Fruit fly (Drosophila melanogaster) whole organism, embryonic: ENCODE data around the gene Dh44.
"Not testable (repeated sequence)": the region's sequence is repeated elsewhere in the genome, so short reads cannot be mapped to it uniquely, and the experiment has no call there.

Experiments
- Aef1 ChIP-seq: fragments of 200-800 bp; sonication (Bioruptor generic); IDR thresholded peaks from 3 replicates; pipeline ENCODE4 v1.3.6; 2022; ENCODE audit warnings: missing biosample characterization, missing genetic modification characterization
- CG10979 ChIP-seq: fragments of 200-800 bp; sonication (Bioruptor generic); optimal IDR thresholded peaks from 2 replicates; lab custom pipeline; 2018; ENCODE audit warnings: missing biosample characterization, mild to moderate bottlenecking, missing genetic modification characterization, moderate library complexity
- CG12659 ChIP-seq: fragments of 200-800 bp; sonication (Bioruptor generic); optimal IDR thresholded peaks from 3 replicates; lab custom pipeline; 2017; ENCODE audit warnings: mild to moderate bottlenecking, missing biosample characterization, missing genetic modification reagents, missing genetic modification characterization
- CG14667 ChIP-seq: fragments of 200-800 bp; sonication (Bioruptor generic); IDR thresholded peaks from 2 replicates; pipeline ENCODE4 v1.3.6; 2022; ENCODE audit warnings: missing biosample characterization, missing genetic modification characterization
- CG14710 ChIP-seq: fragments of 200-800 bp; sonication (Bioruptor generic); optimal IDR thresholded peaks from 3 replicates; lab custom pipeline; 2019; ENCODE audit warnings: missing biosample characterization, mild to moderate bottlenecking, missing genetic modification characterization, moderate library complexity
- CG15479 ChIP-seq: fragments of 200-800 bp; sonication (Bioruptor generic); optimal IDR thresholded peaks from 3 replicates; lab custom pipeline; 2019; ENCODE audit warnings: missing biosample characterization, mild to moderate bottlenecking, missing genetic modification characterization, moderate library complexity
- CG2875 ChIP-seq: fragments of 200-800 bp; sonication (Bioruptor generic); optimal IDR thresholded peaks from 2 replicates; lab custom pipeline; 2017; ENCODE audit warnings: missing biosample characterization, mild to moderate bottlenecking, missing genetic modification characterization, missing genetic modification reagents
- CG8359 ChIP-seq: fragments of 200-800 bp; sonication (Bioruptor generic); optimal IDR thresholded peaks from 2 replicates; lab custom pipeline; 2017; ENCODE audit warnings: missing biosample characterization, mild to moderate bottlenecking, missing genetic modification characterization, borderline replicate concordance
- CG9932 ChIP-seq: fragments of 200-800 bp; sonication (Bioruptor generic); IDR thresholded peaks from 2 replicates; pipeline ENCODE4 v1.3.6; 2022; ENCODE audit warnings: missing biosample characterization, missing genetic modification characterization
- CTCF ChIP-seq: fragments of 200-800 bp; sonication (Bioruptor generic); optimal IDR thresholded peaks from 2 replicates; lab custom pipeline; 2017; ENCODE audit warnings: missing biosample characterization, mild to moderate bottlenecking, missing genetic modification characterization, moderate library complexity
- Deaf1 ChIP-seq: fragments of 200-800 bp; optimal IDR thresholded peaks from 3 replicates; lab custom pipeline; 2019; ENCODE audit warnings: missing biosample characterization, mild to moderate bottlenecking, missing genetic modification characterization, moderate library complexity
- HHEX ChIP-seq: fragments of 200-800 bp; sonication (Bioruptor generic); optimal IDR thresholded peaks from 3 replicates; lab custom pipeline; 2017; ENCODE audit warnings: missing biosample characterization, mild to moderate bottlenecking, missing genetic modification characterization, missing genetic modification reagents
- Hmr ChIP-seq: fragments of 200-800 bp; sonication (Bioruptor generic); optimal IDR thresholded peaks from 3 replicates; lab custom pipeline; 2017; ENCODE audit warnings: mild to moderate bottlenecking, missing biosample characterization, missing genetic modification reagents, missing genetic modification characterization
- Hr78 ChIP-seq, 2 experiments: fragments of 200-800 bp in 1 of 2; fragments of >200 bp in 1 of 2; sonication (Bioruptor generic) in 1 of 2; optimal IDR thresholded peaks; 2 replicates each; lab custom pipeline; 2017 to 2019; ENCODE audit warnings: missing biosample characterization in 2 of 2, missing genetic modification characterization in 2 of 2, mild to moderate bottlenecking in 1 of 2, moderate library complexity in 1 of 2
- Med ChIP-seq: fragments of 200-800 bp; sonication (Bioruptor generic); peaks from one replicate; lab custom pipeline; 2016; ENCODE audit warnings: missing biosample characterization, missing genetic modification characterization, mild to moderate bottlenecking, inconsistent platforms, moderate library complexity
- Nf-YA ChIP-seq: fragments of 200-800 bp; sonication (Bioruptor generic); IDR thresholded peaks from 2 replicates; pipeline ENCODE4 v1.3.6; 2022; ENCODE audit warnings: missing biosample characterization, missing genetic modification characterization
- dimm ChIP-seq: fragments of 200-800 bp; sonication (Bioruptor generic); IDR thresholded peaks from 2 replicates; pipeline ENCODE4 v1.3.6; 2022; ENCODE audit warnings: missing biosample characterization, missing genetic modification characterization
- jigr1 ChIP-seq: fragments of 200-800 bp; sonication (Bioruptor generic); IDR thresholded peaks from 3 replicates; pipeline ENCODE4 v1.3.6; 2022; ENCODE audit warnings: missing biosample characterization, missing genetic modification characterization
- knrl ChIP-seq: fragments of 200-800 bp; sonication (Bioruptor generic); IDR thresholded peaks from 3 replicates; pipeline ENCODE4 v1.3.6; 2022; ENCODE audit warnings: missing biosample characterization, missing genetic modification characterization; ENCODE audit not compliant: partially characterized antibody
- oc ChIP-seq: fragments of 200-800 bp; sonication (Bioruptor generic); optimal IDR thresholded peaks from 2 replicates; lab custom pipeline; 2018; ENCODE audit warnings: missing biosample characterization, mild to moderate bottlenecking, missing genetic modification characterization, moderate library complexity
- pb ChIP-seq: fragments of 200-800 bp; sonication (Bioruptor generic); optimal IDR thresholded peaks from 3 replicates; lab custom pipeline; 2016; ENCODE audit warnings: missing biosample characterization, missing genetic modification characterization
- pnt ChIP-seq: fragments of 200-800 bp; sonication (Bioruptor generic); optimal IDR thresholded peaks from 3 replicates; lab custom pipeline; 2016; ENCODE audit warnings: missing biosample characterization, missing genetic modification characterization
- row ChIP-seq: fragments of 200-800 bp; sonication (Bioruptor generic); IDR thresholded peaks from 3 replicates; pipeline ENCODE4 v1.3.6; 2022; ENCODE audit warnings: missing biosample characterization, missing genetic modification characterization
- seq ChIP-seq: fragments of 200-800 bp; sonication (Bioruptor generic); IDR thresholded peaks from 2 replicates; pipeline ENCODE4 v1.3.6; 2022; ENCODE audit warnings: missing biosample characterization, missing genetic modification characterization
- vvl ChIP-seq: fragments of 200-800 bp; sonication (Bioruptor generic); IDR thresholded peaks from 2 replicates; pipeline ENCODE4 v1.3.6; 2022; ENCODE audit warnings: missing biosample characterization, missing genetic modification characterization

Dh44 gene

dm6 chr3R:9679746-9680145, 41.8 kb downstream of the Dh44 start, which contains the start of gene nmdyn-D7 (continued):
- TF ChIP-seq CG8359 (GFP tag; lab: Kevin White, UChicago) (no peak), CG14667 (no peak), seq (GFP tag; lab: Robert Waterston, UW) (no peak), Nf-YA (GFP tag; lab: Robert Waterston, UW) (no peak), CG14710 (peak; percentile 38)
- TF ChIP-seq, all 482 proteins: peak for 37

- no peak for TF ChIP-seq Aef1
- peak; percentile 56 for TF ChIP-seq CG15479
These were observed 45.2 kb downstream of the Dh44 start for dm6 chr3R:9683064-9683682.

- no peak for TF ChIP-seq row (GFP tag; lab: Robert Waterston, UW)
- TF ChIP-seq Deaf1 (tag; lab: Kevin White, UChicago): peak; percentile 42
- TF ChIP-seq dimm (GFP tag; lab: Robert Waterston, UW): no peak
- no peak for TF ChIP-seq Hmr (GFP tag; lab: Kevin White, UChicago)
- peak; percentile 66 for TF ChIP-seq CG15479
- peak in 1 of 2 experiments; percentile 50 for TF ChIP-seq Hr78 (GFP tag; optimal IDR thresholded peaks at IDR 0.05; lab: Kevin White, UChicago)
- no peak for TF ChIP-seq pb (GFP tag; lab: Kevin White, UChicago)
- TF ChIP-seq vvl (GFP tag; lab: Robert Waterston, UW): no peak
- TF ChIP-seq oc (tag; lab: Kevin White, UChicago): no peak
- TF ChIP-seq, all 482 proteins: peak for 3
These were observed 46.1 kb downstream of the Dh44 start, which contains the start of gene CG9444 for dm6 chr3R:9684125-9684524. Gene CG9444, minus strand, starts transcription at chr3R:9684264.

- not testable (repeated sequence) for TF ChIP-seq CG9932 (GFP tag; lab: Robert Waterston, UW); CG2875 (GFP tag; lab: Kevin White, UChicago); pnt (GFP tag; lab: Kevin White, UChicago)
These were observed 47.4 kb downstream of the Dh44 start, which contains the start of the genes eca and CG18542 for dm6 chr3R:9685376-9685775. Gene eca, minus strand, starts transcription at chr3R:9685476. Gene CG18542, plus strand, starts transcription at chr3R:9685760.

- TF ChIP-seq HHEX; Nf-YA (GFP tag; lab: Robert Waterston, UW); jigr1 (GFP tag; lab: Robert Waterston, UW): not testable (repeated sequence)
These were observed 54.7 kb downstream of the Dh44 start, which contains the start of the genes Unc-115b, p24-2 and CG32939 for dm6 chr3R:9692675-9693129. Gene Unc-115b, minus strand, starts transcription at chr3R:9692775. Gene p24-2, minus strand, starts transcription at chr3R:9692794. Gene CG32939, plus strand, starts transcription at chr3R:9693079.

- TF ChIP-seq CG12659: no peak
- TF ChIP-seq knrl (GFP tag; lab: Robert Waterston, UW): no peak
- peak; percentile 92 for TF ChIP-seq CG10979 (tag; lab: Kevin White, UChicago)
- peak; percentile 86 for TF ChIP-seq CTCF (GFP tag; lab: Kevin White, UChicago)
- peak; percentile 26 for TF ChIP-seq Med
These were observed 57.0 kb downstream of the Dh44 start for dm6 chr3R:9694999-9695398.
